Fruit fly (Drosophila melanogaster) whole organism, wandering third instar larva: ENCODE measurements around the gene CG6277.

Experiments
- ey ChIP-seq: fragments of 200-800 bp; sonication (Bioruptor generic); optimal IDR thresholded peaks from 2 replicates; lab custom pipeline; 2016; ENCODE audit warnings: missing biosample characterization, missing genetic modification characterization
- lola ChIP-seq: fragments of >200 bp; optimal IDR thresholded peaks from 2 replicates; lab custom pipeline; 2017; ENCODE audit warnings: missing biosample characterization, missing genetic modification characterization
- pan ChIP-seq: fragments of >200 bp; optimal IDR thresholded peaks from 2 replicates; lab custom pipeline; 2017
- usp ChIP-seq: fragments of >200 bp; optimal IDR thresholded peaks from 2 replicates; lab custom pipeline; 2017; ENCODE audit warnings: missing biosample characterization, missing genetic modification characterization

dm6 chr3R:27056152-27056551 is 33.1 kb upstream of the CG6277 start:
- TF ChIP-seq pan (lab: Kevin White, UChicago) (no peak), usp (GFP tag; lab: Kevin White, UChicago) (no peak), lola (GFP tag; lab: Kevin White, UChicago) (no peak), ey (GFP tag; lab: Kevin White, UChicago) (no peak)
